Worm (Caenorhabditis elegans) whole organism, L2 larva: Measurements from ENCODE around the gene C50H2.13.
A peak's percentile ranks its signal among the peaks of the same experiment; 100 is the strongest.

Experiments
- C34F6.9 ChIP-seq: fragments of 150-350 bp; optimal IDR thresholded peaks from 2 replicates; lab custom pipeline; 2014; ENCODE audit warnings: missing biosample characterization, missing genetic modification characterization
- F13H6.1 ChIP-seq: sonication (generic microtip); optimal IDR thresholded peaks from 2 replicates; lab custom pipeline; 2016; ENCODE audit warnings: missing genetic modification characterization, missing compliant biosample characterization
- R02D3.7 ChIP-seq: fragments of 150-350 bp; optimal IDR thresholded peaks from 2 replicates; lab custom pipeline; 2014; ENCODE audit warnings: missing biosample characterization, missing genetic modification characterization
- ZK546.5 ChIP-seq: sonication (generic microtip); optimal IDR thresholded peaks from 2 replicates; lab custom pipeline; 2017; ENCODE audit warnings: missing biosample characterization, missing genetic modification characterization
- alr-1 ChIP-seq: fragments of 150-350 bp; optimal IDR thresholded peaks from 2 replicates; lab custom pipeline; 2014; ENCODE audit warnings: missing biosample characterization, missing genetic modification characterization
- aly-2 ChIP-seq: fragments of 150-350 bp; optimal IDR thresholded peaks from 2 replicates; lab custom pipeline; 2014; ENCODE audit warnings: missing biosample characterization, missing genetic modification characterization
- ama-1 ChIP-seq: fragments of 150-350 bp; optimal IDR thresholded peaks from 2 replicates; lab custom pipeline; 2018; ENCODE audit warnings: inconsistent platforms
- blmp-1 ChIP-seq: sonication (generic microtip); optimal IDR thresholded peaks from 2 replicates; lab custom pipeline; 2017; ENCODE audit warnings: missing genetic modification characterization, mild to moderate bottlenecking, missing compliant biosample characterization, antibody characterized with exemption, moderate library complexity; ENCODE audit not compliant: insufficient read depth
- crh-2 ChIP-seq: sonication (generic microtip); optimal IDR thresholded peaks from 2 replicates; lab custom pipeline; 2017; ENCODE audit warnings: missing biosample characterization, missing genetic modification characterization
- dmd-4 ChIP-seq: sonication (generic microtip); optimal IDR thresholded peaks from 2 replicates; lab custom pipeline; 2017; ENCODE audit warnings: missing biosample characterization, missing genetic modification characterization
- egl-27 ChIP-seq: sonication (generic microtip); optimal IDR thresholded peaks from 3 replicates; lab custom pipeline; 2017; ENCODE audit warnings: missing biosample characterization, missing genetic modification reagents, missing genetic modification characterization
- elt-1 ChIP-seq: fragments of 150-350 bp; optimal IDR thresholded peaks from 2 replicates; lab custom pipeline; 2014; ENCODE audit warnings: missing biosample characterization, missing genetic modification characterization
- elt-3 ChIP-seq: sonication (generic microtip); optimal IDR thresholded peaks from 2 replicates; lab custom pipeline; 2017; ENCODE audit warnings: missing biosample characterization, missing genetic modification characterization
- fos-1 ChIP-seq: fragments of 150-350 bp; optimal IDR thresholded peaks from 2 replicates; lab custom pipeline; 2014; ENCODE audit warnings: missing biosample characterization, missing genetic modification characterization
- gmeb-1 ChIP-seq: fragments of 150-350 bp; optimal IDR thresholded peaks from 2 replicates; lab custom pipeline; 2014; ENCODE audit warnings: missing biosample characterization, missing genetic modification characterization
- lin-11 ChIP-seq: fragments of 150-350 bp; sonication (generic microtip); optimal IDR thresholded peaks from 2 replicates; lab custom pipeline; 2014; ENCODE audit warnings: missing biosample characterization, missing genetic modification characterization, inconsistent platforms, mixed read lengths
- lin-39 ChIP-seq: fragments of 150-350 bp; optimal IDR thresholded peaks from 2 replicates; lab custom pipeline; 2014; ENCODE audit warnings: missing biosample characterization, missing genetic modification reagents, missing genetic modification characterization
- lsy-2 ChIP-seq, 2 experiments: fragments of 150-350 bp in 1 of 2; sonication (generic microtip) in 1 of 2; optimal IDR thresholded peaks; 2 replicates each; lab custom pipeline; 2014 to 2017; ENCODE audit warnings: missing biosample characterization in 2 of 2, missing genetic modification characterization in 2 of 2
- mab-5 ChIP-seq: fragments of 150-350 bp; optimal IDR thresholded peaks from 2 replicates; lab custom pipeline; 2014; ENCODE audit warnings: missing biosample characterization, missing genetic modification characterization
- nhr-10 ChIP-seq: sonication (generic microtip); optimal IDR thresholded peaks from 2 replicates; lab custom pipeline; 2017; ENCODE audit warnings: missing biosample characterization, missing genetic modification characterization
- nhr-11 ChIP-seq: fragments of 150-350 bp; optimal IDR thresholded peaks from 2 replicates; lab custom pipeline; 2014; ENCODE audit warnings: missing biosample characterization, missing genetic modification characterization
- nhr-12 ChIP-seq: fragments of 150-350 bp; optimal IDR thresholded peaks from 2 replicates; lab custom pipeline; 2014; ENCODE audit warnings: missing biosample characterization, missing genetic modification characterization
- nhr-129 ChIP-seq: fragments of 150-350 bp; optimal IDR thresholded peaks from 2 replicates; lab custom pipeline; 2014; ENCODE audit warnings: missing biosample characterization, missing genetic modification characterization
- nhr-21 ChIP-seq: fragments of 150-350 bp; optimal IDR thresholded peaks from 2 replicates; lab custom pipeline; 2014; ENCODE audit warnings: missing biosample characterization, missing genetic modification characterization
- nhr-23 ChIP-seq: fragments of 150-350 bp; optimal IDR thresholded peaks from 2 replicates; lab custom pipeline; 2014; ENCODE audit warnings: missing biosample characterization, missing genetic modification reagents, missing genetic modification characterization
- nhr-237 ChIP-seq: fragments of 150-350 bp; optimal IDR thresholded peaks from 2 replicates; lab custom pipeline; 2014; ENCODE audit warnings: missing biosample characterization, missing genetic modification characterization
- nhr-25 ChIP-seq: fragments of 150-350 bp; sonication (generic microtip); optimal IDR thresholded peaks from 3 replicates; lab custom pipeline; 2014; ENCODE audit warnings: missing biosample characterization, missing genetic modification characterization
- nhr-6 ChIP-seq: fragments of 150-350 bp; optimal IDR thresholded peaks from 2 replicates; lab custom pipeline; 2014; ENCODE audit warnings: missing biosample characterization, missing genetic modification characterization
- nhr-77 ChIP-seq: fragments of 150-350 bp; optimal IDR thresholded peaks from 2 replicates; lab custom pipeline; 2014; ENCODE audit warnings: missing biosample characterization, missing genetic modification characterization
- sma-3 ChIP-seq: sonication (generic microtip); optimal IDR thresholded peaks from 2 replicates; lab custom pipeline; 2016; ENCODE audit warnings: missing genetic modification reagents, missing genetic modification characterization, missing compliant biosample characterization
- sma-9 ChIP-seq, 2 experiments: fragments of 150-350 bp in 1 of 2; sonication (generic microtip) in 1 of 2; optimal IDR thresholded peaks; 2 replicates each; lab custom pipeline; 2014 to 2016; ENCODE audit warnings: missing genetic modification characterization in 2 of 2, mild to moderate bottlenecking in 1 of 2, missing biosample characterization in 1 of 2, missing compliant biosample characterization in 1 of 2, missing genetic modification reagents in 1 of 2, moderate library complexity in 1 of 2
- unc-55 ChIP-seq: fragments of 150-350 bp; sonication (generic microtip); optimal IDR thresholded peaks from 3 replicates; lab custom pipeline; 2014; ENCODE audit warnings: missing biosample characterization, missing genetic modification reagents, missing genetic modification characterization
- ztf-1 ChIP-seq: fragments of 200-800 bp; sonication (Bioruptor generic); conservative IDR thresholded peaks from 2 replicates; pipeline ENCODE4 v1.3.6; 2022; ENCODE audit warnings: missing genetic modification characterization, missing compliant biosample characterization
- ztf-11 ChIP-seq: sonication (generic microtip); optimal IDR thresholded peaks from 2 replicates; lab custom pipeline; 2017; ENCODE audit warnings: missing biosample characterization, missing genetic modification characterization
- ztf-4 ChIP-seq: fragments of 150-350 bp; optimal IDR thresholded peaks from 2 replicates; lab custom pipeline; 2014; ENCODE audit warnings: missing biosample characterization, missing genetic modification characterization

Gene C50H2.13

ce11 chrV:9926240-9926639, at the start of gene C50H2.13:
Gene C50H2.13, plus strand, starts transcription at chrV:9926540.
- TF ChIP-seq nhr-77 (tag; lab: Kevin White, UChicago) (no peak), nhr-23 (tag; lab: Kevin White, UChicago) (no peak), sma-3 (no peak), elt-3 (tag; lab: Kevin White, UChicago) (no peak), ztf-1 (GFP tag; lab: Robert Waterston, UW) (no peak), nhr-10 (tag; lab: Kevin White, UChicago) (no peak), ztf-4 (no peak)
- TF ChIP-seq, all 48 proteins: peak for 0

ce11 chrV:9879404-9879803, 46.9 kb upstream of the C50H2.13 start, which contains the start of gene srab-26:
Gene srab-26, minus strand, starts transcription at chrV:9879504.
- TF ChIP-seq C34F6.9 (tag; lab: Kevin White, UChicago) (no peak), ztf-11 (tag; lab: Kevin White, UChicago) (no peak), gmeb-1 (tag; lab: Kevin White, UChicago) (no peak), unc-55 (GFP tag; lab: Kevin White, UChicago) (no peak), nhr-129 (no peak), egl-27 (tag; lab: Kevin White, UChicago) (no peak), sma-9 (GFP tag; optimal IDR thresholded peaks at IDR 0.05; lab: Kevin White, UChicago) (no peak), sma-9 (tag; optimal IDR thresholded peaks at IDR 0.05; lab: Kevin White, UChicago) (no peak)

ce11 chrV:9879867-9880266, 46.5 kb upstream of the C50H2.13 start, which contains the start of gene sdz-31:
Gene sdz-31, plus strand, starts transcription at chrV:9880167.
- TF ChIP-seq C34F6.9 (tag; lab: Kevin White, UChicago) = no peak
- TF ChIP-seq egl-27 (tag; lab: Kevin White, UChicago) = no peak
- no peak for TF ChIP-seq dmd-4
- TF ChIP-seq elt-1 = no peak
- no peak for TF ChIP-seq sma-3
- no peak for TF ChIP-seq lin-39 (tag; lab: Kevin White, UChicago)
- TF ChIP-seq, all 48 proteins: peak for 0

ce11 chrV:9885918-9886488, 40.3 kb upstream of the C50H2.13 start, which contains the start of gene clp-9:
Gene clp-9, minus strand, starts transcription at chrV:9885968.
- TF ChIP-seq unc-55 (GFP tag; lab: Kevin White, UChicago) (peak; percentile 77), sma-9 (GFP tag; optimal IDR thresholded peaks at IDR 0.05; lab: Kevin White, UChicago) (no peak), sma-9 (tag; optimal IDR thresholded peaks at IDR 0.05; lab: Kevin White, UChicago) (no peak), ama-1 (lab: Kevin White, UChicago) (no peak), C34F6.9 (tag; lab: Kevin White, UChicago) (peak; percentile 31)

ce11 chrV:9889629-9890028, 36.7 kb upstream of the C50H2.13 start, which contains the start of gene fshr-1:
Gene fshr-1, plus strand, starts transcription at chrV:9889837.
- TF ChIP-seq R02D3.7 (no peak), nhr-129 (no peak), mab-5 (no peak), nhr-11 (no peak), ZK546.5 (tag; lab: Kevin White, UChicago) (no peak), crh-2 (tag; lab: Kevin White, UChicago) (peak; percentile 30), fos-1 (tag; lab: Kevin White, UChicago) (peak; percentile 57), egl-27 (tag; lab: Kevin White, UChicago) (no peak), alr-1 (tag; lab: Kevin White, UChicago) (no peak)

ce11 chrV:9899278-9899677, 27.1 kb upstream of the C50H2.13 start, which contains the start of gene egl-47:
Gene egl-47, plus strand, starts transcription at chrV:9899578.
- TF ChIP-seq lin-11 (no peak), nhr-129 (no peak), nhr-23 (tag; lab: Kevin White, UChicago) (no peak), gmeb-1 (tag; lab: Kevin White, UChicago) (no peak), nhr-21 (tag; lab: Kevin White, UChicago) (no peak), nhr-25 (tag; lab: Kevin White, UChicago) (no peak), lsy-2 (tag; optimal IDR thresholded peaks at IDR 0.05; lab: Kevin White, UChicago) (no peak), elt-3 (tag; lab: Kevin White, UChicago) (no peak), unc-55 (GFP tag; lab: Kevin White, UChicago) (no peak), F13H6.1 (tag; lab: Kevin White, UChicago) (no peak), R02D3.7 (no peak), ztf-11 (tag; lab: Kevin White, UChicago) (no peak), blmp-1 (tag; lab: Kevin White, UChicago) (no peak), nhr-237 (no peak), nhr-6 (tag; lab: Kevin White, UChicago) (no peak), nhr-12 (no peak), ztf-1 (GFP tag; lab: Robert Waterston, UW) (no peak), aly-2 (tag; lab: Kevin White, UChicago) (no peak), mab-5 (no peak), alr-1 (tag; lab: Kevin White, UChicago) (no peak)
